Worm (Caenorhabditis elegans) whole organism, L4/young adult: ENCODE data around the gene Y116A8C.43.

Experiments
- W03F9.2 ChIP-seq: fragments of 150-350 bp; optimal IDR thresholded peaks from 2 replicates; lab custom pipeline; 2014; ENCODE audit warnings: missing biosample characterization, missing genetic modification characterization
- dao-5 ChIP-seq: sonication (generic microtip); optimal IDR thresholded peaks from 2 replicates; lab custom pipeline; 2016; ENCODE audit warnings: missing genotype, missing genetic modification characterization, moderate library complexity, missing compliant biosample characterization
- him-1 ChIP-seq: sonication (generic microtip); optimal IDR thresholded peaks from 2 replicates; lab custom pipeline; 2016; ENCODE audit warnings: missing genotype, missing genetic modification reagents, missing genetic modification characterization, missing compliant biosample characterization

ce11 chrIV:17131035-17131595 is 42.5 kb downstream of the Y116A8C.43 start, which contains the start of the genes Y116A8C.37 and Y116A8C.38:
- TF ChIP-seq him-1 (tag; lab: Kevin White, UChicago): no peak
- no peak for TF ChIP-seq W03F9.2
- no peak for TF ChIP-seq dao-5 (tag; lab: Kevin White, UChicago)
